Worm (Caenorhabditis elegans) whole organism, L2 larva: ENCODE data around the gene M176.16.

Experiments used
- C34F6.9 ChIP-seq: fragments of 150-350 bp; optimal IDR thresholded peaks from 2 replicates; lab custom pipeline; 2014; ENCODE audit warnings: missing biosample characterization, missing genetic modification characterization
- F13H6.1 ChIP-seq: sonication (generic microtip); optimal IDR thresholded peaks from 2 replicates; lab custom pipeline; 2016; ENCODE audit warnings: missing genetic modification characterization, missing compliant biosample characterization
- R02D3.7 ChIP-seq: fragments of 150-350 bp; optimal IDR thresholded peaks from 2 replicates; lab custom pipeline; 2014; ENCODE audit warnings: missing biosample characterization, missing genetic modification characterization
- Y55F3AM.14 ChIP-seq: fragments of 200-800 bp; sonication (Bioruptor generic); optimal IDR thresholded peaks from 2 replicates; lab custom pipeline; 2018; ENCODE audit warnings: mild to moderate bottlenecking, missing genetic modification characterization, missing compliant biosample characterization
- ZK546.5 ChIP-seq: sonication (generic microtip); optimal IDR thresholded peaks from 2 replicates; lab custom pipeline; 2017; ENCODE audit warnings: missing biosample characterization, missing genetic modification characterization
- alr-1 ChIP-seq: fragments of 150-350 bp; optimal IDR thresholded peaks from 2 replicates; lab custom pipeline; 2014; ENCODE audit warnings: missing biosample characterization, missing genetic modification characterization
- aly-2 ChIP-seq: fragments of 150-350 bp; optimal IDR thresholded peaks from 2 replicates; lab custom pipeline; 2014; ENCODE audit warnings: missing biosample characterization, missing genetic modification characterization
- ama-1 ChIP-seq: fragments of 150-350 bp; optimal IDR thresholded peaks from 2 replicates; lab custom pipeline; 2018; ENCODE audit warnings: inconsistent platforms
- ceh-16 ChIP-seq: fragments of 150-350 bp; optimal IDR thresholded peaks from 2 replicates; lab custom pipeline; 2014; ENCODE audit warnings: missing biosample characterization, missing genetic modification characterization
- elt-3 ChIP-seq: sonication (generic microtip); optimal IDR thresholded peaks from 2 replicates; lab custom pipeline; 2017; ENCODE audit warnings: missing biosample characterization, missing genetic modification characterization
- fos-1 ChIP-seq: fragments of 150-350 bp; optimal IDR thresholded peaks from 2 replicates; lab custom pipeline; 2014; ENCODE audit warnings: missing biosample characterization, missing genetic modification characterization
- gmeb-1 ChIP-seq: fragments of 150-350 bp; optimal IDR thresholded peaks from 2 replicates; lab custom pipeline; 2014; ENCODE audit warnings: missing biosample characterization, missing genetic modification characterization
- lin-13 ChIP-seq: fragments of 150-350 bp; optimal IDR thresholded peaks from 2 replicates; lab custom pipeline; 2014; ENCODE audit warnings: missing biosample characterization, missing genetic modification reagents, missing genetic modification characterization
- lin-39 ChIP-seq: fragments of 150-350 bp; optimal IDR thresholded peaks from 2 replicates; lab custom pipeline; 2014; ENCODE audit warnings: missing biosample characterization, missing genetic modification reagents, missing genetic modification characterization
- mab-5 ChIP-seq: fragments of 150-350 bp; optimal IDR thresholded peaks from 2 replicates; lab custom pipeline; 2014; ENCODE audit warnings: missing biosample characterization, missing genetic modification characterization
- mbf-1 ChIP-seq: sonication (generic microtip); optimal IDR thresholded peaks from 2 replicates; lab custom pipeline; 2017; ENCODE audit warnings: missing biosample characterization, missing genetic modification characterization
- mdl-1 ChIP-seq, 2 experiments: fragments of 150-350 bp in 1 of 2; sonication (generic microtip) in 1 of 2; optimal IDR thresholded peaks; 2 replicates each; lab custom pipeline; 2017; ENCODE audit warnings: missing biosample characterization in 2 of 2, missing genetic modification characterization in 2 of 2
- nhr-10 ChIP-seq: sonication (generic microtip); optimal IDR thresholded peaks from 2 replicates; lab custom pipeline; 2017; ENCODE audit warnings: missing biosample characterization, missing genetic modification characterization
- nhr-12 ChIP-seq: fragments of 150-350 bp; optimal IDR thresholded peaks from 2 replicates; lab custom pipeline; 2014; ENCODE audit warnings: missing biosample characterization, missing genetic modification characterization
- nhr-129 ChIP-seq: fragments of 150-350 bp; optimal IDR thresholded peaks from 2 replicates; lab custom pipeline; 2014; ENCODE audit warnings: missing biosample characterization, missing genetic modification characterization
- nhr-21 ChIP-seq: fragments of 150-350 bp; optimal IDR thresholded peaks from 2 replicates; lab custom pipeline; 2014; ENCODE audit warnings: missing biosample characterization, missing genetic modification characterization
- nhr-237 ChIP-seq: fragments of 150-350 bp; optimal IDR thresholded peaks from 2 replicates; lab custom pipeline; 2014; ENCODE audit warnings: missing biosample characterization, missing genetic modification characterization
- nhr-25 ChIP-seq: fragments of 150-350 bp; sonication (generic microtip); optimal IDR thresholded peaks from 3 replicates; lab custom pipeline; 2014; ENCODE audit warnings: missing biosample characterization, missing genetic modification characterization
- nhr-6 ChIP-seq: fragments of 150-350 bp; optimal IDR thresholded peaks from 2 replicates; lab custom pipeline; 2014; ENCODE audit warnings: missing biosample characterization, missing genetic modification characterization
- nhr-77 ChIP-seq: fragments of 150-350 bp; optimal IDR thresholded peaks from 2 replicates; lab custom pipeline; 2014; ENCODE audit warnings: missing biosample characterization, missing genetic modification characterization
- skn-1 ChIP-seq: sonication (generic microtip); optimal IDR thresholded peaks from 2 replicates; lab custom pipeline; 2017; ENCODE audit warnings: missing biosample characterization, missing genetic modification characterization
- sma-3 ChIP-seq: sonication (generic microtip); optimal IDR thresholded peaks from 2 replicates; lab custom pipeline; 2016; ENCODE audit warnings: missing genetic modification reagents, missing genetic modification characterization, missing compliant biosample characterization
- sma-9 ChIP-seq, 2 experiments: fragments of 150-350 bp in 1 of 2; sonication (generic microtip) in 1 of 2; optimal IDR thresholded peaks; 2 replicates each; lab custom pipeline; 2014 to 2016; ENCODE audit warnings: missing genetic modification characterization in 2 of 2, mild to moderate bottlenecking in 1 of 2, missing biosample characterization in 1 of 2, missing compliant biosample characterization in 1 of 2, missing genetic modification reagents in 1 of 2, moderate library complexity in 1 of 2
- unc-39 ChIP-seq: fragments of 150-350 bp; optimal IDR thresholded peaks from 2 replicates; lab custom pipeline; 2014; ENCODE audit warnings: missing biosample characterization, missing genetic modification characterization
- unc-55 ChIP-seq: fragments of 150-350 bp; sonication (generic microtip); optimal IDR thresholded peaks from 3 replicates; lab custom pipeline; 2014; ENCODE audit warnings: missing biosample characterization, missing genetic modification reagents, missing genetic modification characterization
- unc-62 ChIP-seq: fragments of 150-350 bp; optimal IDR thresholded peaks from 2 replicates; lab custom pipeline; 2014; ENCODE audit warnings: missing biosample characterization, missing genetic modification reagents, missing genetic modification characterization
- ztf-1 ChIP-seq: fragments of 200-800 bp; sonication (Bioruptor generic); conservative IDR thresholded peaks from 2 replicates; pipeline ENCODE4 v1.3.6; 2022; ENCODE audit warnings: missing genetic modification characterization, missing compliant biosample characterization
- ztf-4 ChIP-seq: fragments of 150-350 bp; optimal IDR thresholded peaks from 2 replicates; lab custom pipeline; 2014; ENCODE audit warnings: missing biosample characterization, missing genetic modification characterization

M176.16 gene

DNA sequence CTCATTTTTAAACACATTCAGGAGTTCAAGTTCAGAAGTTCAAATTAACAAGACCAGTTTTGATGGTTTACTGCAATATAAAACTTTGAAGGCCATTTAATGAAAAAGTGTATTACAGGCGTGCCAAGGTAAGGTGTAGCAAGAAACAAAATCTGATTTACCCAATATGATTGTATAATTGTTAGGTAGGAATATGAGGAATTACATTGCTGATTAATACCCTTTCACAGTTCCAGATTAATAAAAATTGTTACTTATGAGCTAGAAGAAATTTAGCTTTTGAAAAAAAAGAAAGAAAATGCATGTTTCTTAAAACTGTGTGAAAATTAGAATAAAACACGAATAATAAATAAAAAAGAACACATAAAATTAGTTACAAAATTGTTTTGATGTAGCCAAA lies 15.3 kb downstream of the M176.16 start, which contains the start of gene kin-15:
Gene kin-15 (minus strand): TSS at position 101 of the 400 bp plus-strand sequence.
- TF ChIP-seq ztf-4 (no peak), nhr-25 (tag; lab: Kevin White, UChicago) (peak; percentile 26)

- no peak for TF ChIP-seq R02D3.7 (tag; lab: Kevin White, UChicago)
- TF ChIP-seq alr-1, result no peak
- TF ChIP-seq mbf-1 (tag; lab: Kevin White, UChicago), result no peak
- no peak for TF ChIP-seq ztf-1
- TF ChIP-seq unc-39 (tag; lab: Kevin White, UChicago), result no peak
- no peak for TF ChIP-seq nhr-10 (tag; lab: Kevin White, UChicago)
- TF ChIP-seq nhr-237 (tag; lab: Kevin White, UChicago), result no peak
- TF ChIP-seq F13H6.1 (tag; lab: Kevin White, UChicago), result no peak
- TF ChIP-seq mab-5 (tag; lab: Kevin White, UChicago), result no peak
- no peak for TF ChIP-seq nhr-21 (tag; lab: Kevin White, UChicago)
- no peak for TF ChIP-seq ceh-16
Measured at ce11 chrII:9436009-9436408, 17.7 kb downstream of the M176.16 start, which contains the start of gene kin-16. TSS of gene kin-16 (minus strand) at chrII:9436109.

DNA sequence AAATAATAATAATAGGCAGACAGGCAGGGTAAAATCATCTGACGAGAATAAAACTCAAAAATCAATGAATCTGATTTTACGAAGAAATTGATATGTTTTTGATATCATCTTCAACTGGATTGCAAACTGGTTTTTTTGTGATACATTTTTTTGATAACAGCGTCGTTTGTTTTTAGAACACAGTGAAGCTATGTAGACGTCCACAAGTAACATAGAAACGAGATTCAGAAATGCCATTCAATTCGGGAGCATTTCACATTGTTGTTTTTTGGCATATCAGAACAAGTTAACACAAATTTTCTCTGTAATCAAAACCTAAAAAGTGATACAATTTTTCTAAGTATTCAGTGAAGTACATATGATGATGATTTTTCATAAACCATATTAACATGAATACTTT lies 19.9 kb downstream of the M176.16 start, which contains the start of gene chil-13:
Gene chil-13 (minus strand): TSS at position 101 of the 400 bp plus-strand sequence.
- TF ChIP-seq nhr-129 (tag; lab: Kevin White, UChicago), result no peak
- TF ChIP-seq sma-3, result no peak
- no peak for TF ChIP-seq sma-9 (GFP tag; optimal IDR thresholded peaks at IDR 0.05; lab: Kevin White, UChicago)
- no peak for TF ChIP-seq sma-9 (tag; optimal IDR thresholded peaks at IDR 0.05; lab: Kevin White, UChicago)
- no peak for TF ChIP-seq C34F6.9 (tag; lab: Kevin White, UChicago)
- TF ChIP-seq nhr-12 (tag; lab: Kevin White, UChicago), result no peak
- TF ChIP-seq mbf-1 (tag; lab: Kevin White, UChicago), result no peak
- TF ChIP-seq nhr-6 (tag; lab: Kevin White, UChicago), result no peak
- TF ChIP-seq nhr-237 (tag; lab: Kevin White, UChicago), result no peak
- TF ChIP-seq lin-39, result no peak
- no peak for TF ChIP-seq nhr-21 (tag; lab: Kevin White, UChicago)
- no peak for TF ChIP-seq gmeb-1
- no peak for TF ChIP-seq aly-2 (tag; lab: Kevin White, UChicago)

- TF ChIP-seq Y55F3AM.14 (no peak), nhr-129 (tag; lab: Kevin White, UChicago) (no peak), skn-1 (no peak), sma-9 (GFP tag; optimal IDR thresholded peaks at IDR 0.05; lab: Kevin White, UChicago) (no peak), sma-9 (tag; optimal IDR thresholded peaks at IDR 0.05; lab: Kevin White, UChicago) (no peak), C34F6.9 (tag; lab: Kevin White, UChicago) (no peak), sma-3 (no peak), nhr-77 (tag; lab: Kevin White, UChicago) (no peak), nhr-10 (tag; lab: Kevin White, UChicago) (no peak), lin-13 (GFP tag; lab: Kevin White, UChicago) (no peak), alr-1 (no peak), mdl-1 (tag; optimal IDR thresholded peaks at IDR 0.05; lab: Kevin White, UChicago) (no peak), fos-1 (tag; lab: Kevin White, UChicago) (no peak), nhr-21 (tag; lab: Kevin White, UChicago) (no peak), unc-62 (GFP tag; lab: Kevin White, UChicago) (no peak)
- TF ChIP-seq, all 48 proteins: peak for 0
Measured at ce11 chrII:9438853-9439252, 20.5 kb downstream of the M176.16 start.

DNA sequence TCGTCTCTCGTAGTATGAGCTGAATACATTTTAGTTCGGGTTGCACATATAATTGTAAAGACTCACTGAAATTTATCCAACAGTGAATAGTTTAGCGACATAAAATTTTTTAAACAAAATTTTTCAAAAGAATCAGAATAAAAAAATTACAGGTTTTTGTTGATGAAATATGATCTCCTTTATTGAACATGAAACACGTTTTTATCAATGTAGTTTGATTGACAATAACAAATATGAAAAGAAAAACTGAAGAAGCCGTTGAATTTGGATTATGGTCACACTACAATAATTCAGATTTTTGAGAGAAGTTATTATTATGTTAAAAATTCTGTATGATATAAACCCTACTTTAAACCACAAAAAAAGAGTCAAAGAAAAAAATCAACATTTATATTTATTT lies 21.7 kb downstream of the M176.16 start, which contains the start of gene chil-17:
Gene chil-17 (minus strand): TSS at position 101 of the 400 bp plus-strand sequence.
- TF ChIP-seq unc-39 (tag; lab: Kevin White, UChicago), result no peak
- TF ChIP-seq ztf-4, result no peak
- TF ChIP-seq ama-1, result no peak
- TF ChIP-seq ZK546.5 (tag; lab: Kevin White, UChicago), result no peak
- TF ChIP-seq mdl-1 (tag; optimal IDR thresholded peaks at IDR 0.05; lab: Kevin White, UChicago), result no peak
- no peak for TF ChIP-seq gmeb-1
- no peak for TF ChIP-seq nhr-237 (tag; lab: Kevin White, UChicago)
- no peak for TF ChIP-seq fos-1 (tag; lab: Kevin White, UChicago)
- no peak for TF ChIP-seq lin-13 (GFP tag; lab: Kevin White, UChicago)
- no peak for TF ChIP-seq F13H6.1 (tag; lab: Kevin White, UChicago)
- no peak for TF ChIP-seq unc-55 (GFP tag; lab: Kevin White, UChicago)
- TF ChIP-seq elt-3, result no peak
